Worm (Caenorhabditis elegans): ENCODE data around the gene hsp-3.

Gene hsp-3

ce11 chrX:6065936-6066452 is 25.9 kb downstream of the hsp-3 start, which contains the start of gene ptr-4:
TSS of gene ptr-4 (minus strand) at chrX:6065986.
- TF ChIP-seq him-1 (tag; optimal IDR thresholded peaks at IDR 0.05) (no peak), dao-5 (tag; optimal IDR thresholded peaks at IDR 0.05) (no peak), W03F9.2 (tag; optimal IDR thresholded peaks at IDR 0.05) (no peak)

ce11 chrX:6064385-6064784 is 27.5 kb downstream of the hsp-3 start:
- TF ChIP-seq him-1 (tag; optimal IDR thresholded peaks at IDR 0.05), result no peak
- TF ChIP-seq dao-5 (tag; optimal IDR thresholded peaks at IDR 0.05), result no peak
- no peak for TF ChIP-seq W03F9.2 (tag; optimal IDR thresholded peaks at IDR 0.05)

ce11 chrX:6059163-6059782 is 32.7 kb downstream of the hsp-3 start:
- TF ChIP-seq W03F9.2 (tag; optimal IDR thresholded peaks at IDR 0.05), result no peak
- TF ChIP-seq dao-5 (tag; optimal IDR thresholded peaks at IDR 0.05), result no peak
- TF ChIP-seq him-1 (tag; optimal IDR thresholded peaks at IDR 0.05), result no peak

- TF ChIP-seq him-1 (tag; optimal IDR thresholded peaks at IDR 0.05) (no peak), W03F9.2 (tag; optimal IDR thresholded peaks at IDR 0.05) (no peak), dao-5 (tag; optimal IDR thresholded peaks at IDR 0.05) (no peak)
Measured at ce11 chrX:6057580-6058305, 34.2 kb downstream of the hsp-3 start, which contains the start of gene gln-1. TSS of gene gln-1 (plus strand) at chrX:6058255.

- no peak for TF ChIP-seq dao-5 (tag; optimal IDR thresholded peaks at IDR 0.05)
- no peak for TF ChIP-seq W03F9.2 (tag; optimal IDR thresholded peaks at IDR 0.05)
- TF ChIP-seq him-1 (tag; optimal IDR thresholded peaks at IDR 0.05), result no peak
Measured at ce11 chrX:6052744-6053143, 39.2 kb downstream of the hsp-3 start, which contains the start of gene C45B2.6. TSS of gene C45B2.6 (plus strand) at chrX:6052879.

ce11 chrX:6050849-6051248 is 41.1 kb downstream of the hsp-3 start:
- TF ChIP-seq dao-5 (tag; optimal IDR thresholded peaks at IDR 0.05) (no peak), him-1 (tag; optimal IDR thresholded peaks at IDR 0.05) (no peak), W03F9.2 (tag; optimal IDR thresholded peaks at IDR 0.05) (no peak)

- TF ChIP-seq dao-5 (tag; optimal IDR thresholded peaks at IDR 0.05), result no peak
- TF ChIP-seq W03F9.2 (tag; optimal IDR thresholded peaks at IDR 0.05), result no peak
- TF ChIP-seq him-1 (tag; optimal IDR thresholded peaks at IDR 0.05), result no peak
Measured at ce11 chrX:6050078-6050477, 41.8 kb downstream of the hsp-3 start.

ce11 chrX:6048508-6048907 is 43.4 kb downstream of the hsp-3 start, which contains the start of gene pak-1:
TSS of gene pak-1 (minus strand) at chrX:6048608.
- TF ChIP-seq dao-5 (tag; optimal IDR thresholded peaks at IDR 0.05) (no peak), him-1 (tag; optimal IDR thresholded peaks at IDR 0.05) (no peak), W03F9.2 (tag; optimal IDR thresholded peaks at IDR 0.05) (no peak)

- TF ChIP-seq him-1 (tag; optimal IDR thresholded peaks at IDR 0.05) (no peak), W03F9.2 (tag; optimal IDR thresholded peaks at IDR 0.05) (no peak), dao-5 (tag; optimal IDR thresholded peaks at IDR 0.05) (no peak)
Measured at ce11 chrX:6043283-6043682, 48.6 kb downstream of the hsp-3 start.

- TF ChIP-seq him-1 (tag; optimal IDR thresholded peaks at IDR 0.05) (no peak), W03F9.2 (tag; optimal IDR thresholded peaks at IDR 0.05) (peak; percentile 58)
Measured at ce11 chrX:6041995-6042481, 49.9 kb downstream of the hsp-3 start.

ce11 chrX:6041094-6041441 is 50.9 kb downstream of the hsp-3 start:
- TF ChIP-seq dao-5 (tag; optimal IDR thresholded peaks at IDR 0.05) (no peak), W03F9.2 (tag; optimal IDR thresholded peaks at IDR 0.05) (no peak), him-1 (tag; optimal IDR thresholded peaks at IDR 0.05) (no peak)

- TF ChIP-seq W03F9.2 (tag; optimal IDR thresholded peaks at IDR 0.05) (no peak), dao-5 (tag; optimal IDR thresholded peaks at IDR 0.05) (no peak), him-1 (tag; optimal IDR thresholded peaks at IDR 0.05) (no peak)
Measured at ce11 chrX:6040435-6041093, 51.4 kb downstream of the hsp-3 start.

ce11 chrX:6039544-6039943 is 52.4 kb downstream of the hsp-3 start, which contains the start of gene hsp-25:
TSS of gene hsp-25 (minus strand) at chrX:6039644.
- TF ChIP-seq dao-5 (tag; optimal IDR thresholded peaks at IDR 0.05) (no peak), him-1 (tag; optimal IDR thresholded peaks at IDR 0.05) (no peak)

Measured in whole organism, L4/young adult.